Worm (Caenorhabditis elegans) whole organism, mixed stage, embryonic: Measurements from ENCODE around the gene algn-6.

Source experiments
- bed-3 ChIP-seq: fragments of 200-800 bp; sonication (Bioruptor generic); optimal IDR thresholded peaks from 3 replicates; lab custom pipeline; 2018; ENCODE audit warnings: mild to moderate bottlenecking, missing genetic modification characterization, moderate library complexity, missing compliant biosample characterization
- blmp-1 ChIP-seq: fragments of 150-350 bp; optimal IDR thresholded peaks from 2 replicates; lab custom pipeline; 2014; ENCODE audit warnings: missing biosample characterization, missing genetic modification characterization
- ceh-43 ChIP-seq: fragments of 200-800 bp; sonication (Bioruptor generic); optimal IDR thresholded peaks from 2 replicates; lab custom pipeline; 2018; ENCODE audit warnings: mild to moderate bottlenecking, missing genetic modification characterization, moderate library complexity, missing compliant biosample characterization
- elt-3 ChIP-seq: fragments of 150-350 bp; optimal IDR thresholded peaks from 2 replicates; lab custom pipeline; 2014; ENCODE audit warnings: missing biosample characterization, missing genetic modification characterization
- ham-2 ChIP-seq: fragments of 200-800 bp; sonication (Bioruptor generic); optimal IDR thresholded peaks from 2 replicates; lab custom pipeline; 2018; ENCODE audit warnings: mild to moderate bottlenecking, missing genetic modification characterization, missing compliant biosample characterization
- mep-1 ChIP-seq: fragments of 150-350 bp; optimal IDR thresholded peaks from 2 replicates; lab custom pipeline; 2017; ENCODE audit warnings: missing biosample characterization, missing genetic modification reagents, missing genetic modification characterization, inconsistent platforms
- nhr-237 ChIP-seq: fragments of 150-350 bp; optimal IDR thresholded peaks from 2 replicates; lab custom pipeline; 2014; ENCODE audit warnings: missing biosample characterization, missing genetic modification characterization
- pha-4 ChIP-seq: fragments of 150-350 bp; optimal IDR thresholded peaks from 2 replicates; lab custom pipeline; 2018; ENCODE audit warnings: missing biosample characterization, missing genetic modification reagents, missing genetic modification characterization
- sem-2 ChIP-seq: fragments of 200-800 bp; sonication (Bioruptor generic); optimal IDR thresholded peaks from 2 replicates; lab custom pipeline; 2018; ENCODE audit warnings: mild to moderate bottlenecking, missing genetic modification characterization, missing compliant biosample characterization
- snpc-4 ChIP-seq: fragments of 150-350 bp; optimal IDR thresholded peaks from 2 replicates; lab custom pipeline; 2014; ENCODE audit warnings: missing biosample characterization, missing genetic modification characterization

ce11 chrII:8034008-8034407 is 5.6 kb upstream of the algn-6 start:
- TF ChIP-seq mep-1 (tag; lab: Kevin White, UChicago), result no peak
- no peak for TF ChIP-seq sem-2 (GFP tag; lab: Kevin White, UChicago)
- no peak for TF ChIP-seq snpc-4 (tag; lab: Kevin White, UChicago)
- TF ChIP-seq bed-3 (GFP tag; lab: Kevin White, UChicago), result no peak
- TF ChIP-seq elt-3 (tag; lab: Kevin White, UChicago), result no peak
- TF ChIP-seq ceh-43, result no peak
- no peak for TF ChIP-seq ham-2
- no peak for TF ChIP-seq blmp-1 (tag; lab: Kevin White, UChicago)
- TF ChIP-seq pha-4 (tag; lab: Kevin White, UChicago), result no peak
- no peak for TF ChIP-seq nhr-237 (tag; lab: Kevin White, UChicago)
